Fruit fly (Drosophila melanogaster): ENCODE measurements around the gene CG7194.
A peak's percentile ranks its signal among the peaks of the same experiment; 100 is the strongest.

CG7194 gene

DNA sequence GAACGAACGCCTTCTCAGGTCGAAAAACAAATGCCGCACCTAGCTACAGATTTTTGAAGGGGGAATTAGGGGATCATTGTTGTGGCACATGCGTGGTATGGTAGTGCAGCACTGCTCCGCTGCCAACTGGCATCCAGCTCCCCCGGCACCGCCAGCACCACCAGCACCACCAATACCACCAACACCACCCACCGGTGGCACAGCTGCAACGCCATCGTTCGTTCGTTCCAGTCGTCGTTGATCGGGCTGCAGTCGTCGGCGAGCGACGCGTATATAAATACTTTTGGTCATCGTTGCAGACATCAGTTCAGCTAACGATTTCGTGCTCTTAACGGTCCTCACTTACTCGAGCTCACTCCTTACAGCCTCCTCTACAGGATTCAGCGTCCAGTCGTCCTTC, 21.7 kb upstream of the CG7194 start, which contains the start of gene CG34461:
TSS of gene CG34461 (plus strand) at position 301 of the 400 bp plus-strand sequence.
- TF ChIP-seq HLH54F (GFP tag; optimal IDR thresholded peaks at IDR 0.05) (no peak), Antp (GFP tag; optimal IDR thresholded peaks at IDR 0.05) (no peak), Hmx (GFP tag; optimal IDR thresholded peaks at IDR 0.05) (no peak), CG17359 (tag; optimal IDR thresholded peaks at IDR 0.05) (no peak), mam (GFP tag; optimal IDR thresholded peaks at IDR 0.05) (no peak), CG30403 (GFP tag; optimal IDR thresholded peaks at IDR 0.05) (no peak), gem (tag; optimal IDR thresholded peaks at IDR 0.05) (no peak)

DNA sequence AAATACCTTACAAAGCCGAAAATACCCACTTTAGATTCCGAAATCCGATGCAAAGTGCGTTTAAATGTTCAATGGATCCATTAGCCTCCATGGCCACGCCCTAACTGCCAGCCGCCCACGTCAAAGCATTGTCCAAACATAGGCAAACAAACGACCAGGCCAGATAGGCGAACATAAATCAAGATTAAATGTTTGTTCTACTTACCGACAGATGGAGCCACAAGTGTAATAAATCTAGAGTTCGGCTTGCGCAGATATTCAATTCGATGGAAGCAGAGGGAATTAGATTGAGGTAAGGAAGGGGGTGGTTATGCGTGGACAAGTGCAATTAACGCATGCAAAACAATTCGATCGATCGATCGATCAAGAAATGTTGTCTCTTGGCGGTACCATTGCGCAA, 20.0 kb upstream of the CG7194 start:
- TF ChIP-seq ind (GFP tag; optimal IDR thresholded peaks at IDR 0.05) (no peak), NfI (GFP tag; optimal IDR thresholded peaks at IDR 0.05) (no peak), CG10147 (GFP tag; optimal IDR thresholded peaks at IDR 0.05) (no peak), CG14965 (GFP tag; optimal IDR thresholded peaks at IDR 0.05; ENCODE audit: borderline replicate concordance) (peak; percentile 90), scrt (GFP tag; optimal IDR thresholded peaks at IDR 0.05) (no peak), Poxn (GFP tag; IDR thresholded peaks at IDR 0.05) (no peak), CG13287 (GFP tag; IDR thresholded peaks at IDR 0.05; ENCODE audit: partially characterized antibody) (no peak), CG18476 (GFP tag; optimal IDR thresholded peaks at IDR 0.05) (no peak), gro (GFP tag; optimal IDR thresholded peaks at IDR 0.05) (no peak), CTCF (GFP tag; optimal IDR thresholded peaks at IDR 0.05) (peak; percentile 84), ham (GFP tag; IDR thresholded peaks at IDR 0.05) (no peak), bcd (GFP tag; optimal IDR thresholded peaks at IDR 0.05) (no peak), sens (GFP tag) (peak; percentile 38), ab (GFP tag; optimal IDR thresholded peaks at IDR 0.05) (no peak)

DNA sequence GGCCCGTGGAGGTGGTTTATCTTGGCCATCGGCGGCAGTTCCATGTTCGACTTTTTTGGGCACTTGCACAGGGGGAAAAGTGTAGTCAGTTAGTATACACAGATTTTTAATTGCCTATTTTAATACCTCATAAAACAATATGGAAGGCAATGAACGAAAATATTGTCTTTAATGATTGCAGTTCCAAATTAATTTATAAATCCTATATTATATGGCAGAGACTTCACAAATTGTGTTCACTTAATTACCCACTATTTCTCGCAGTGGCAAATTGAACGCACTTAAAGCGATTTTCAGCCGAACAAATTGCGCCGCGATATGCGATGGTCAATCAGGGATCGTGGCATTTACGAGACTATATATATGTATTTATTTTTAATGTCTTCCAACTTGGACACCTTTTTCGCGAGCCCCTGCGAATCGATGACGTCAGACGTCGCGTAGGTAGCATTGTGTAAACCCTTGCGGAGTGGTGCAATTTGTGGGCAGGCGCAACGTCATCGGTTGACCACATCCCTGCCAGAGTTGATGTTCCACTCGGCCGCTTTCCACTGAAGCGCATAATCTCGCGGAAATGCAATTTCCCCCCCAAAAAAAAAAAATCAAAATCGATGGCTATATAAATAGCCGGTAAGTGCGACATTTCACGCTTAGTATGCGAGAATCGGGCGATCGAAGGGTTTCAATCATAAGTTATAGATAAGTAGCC, 16.4 kb upstream of the CG7194 start, which contains the start of gene CG13670:
TSS of gene CG13670 (plus strand) at position 659 of the 709 bp plus-strand sequence.
- TF ChIP-seq CG4707 (GFP tag; optimal IDR thresholded peaks at IDR 0.05) (no peak), Kr (GFP tag; optimal IDR thresholded peaks at IDR 0.05) (no peak), CG6689 (GFP tag; IDR thresholded peaks at IDR 0.05) (0 out of 2 replicates have a peak, but pooled peaks have one; percentile 9), Drgx (GFP tag; IDR thresholded peaks at IDR 0.05) (peak; percentile 62), Ada2b (GFP tag; IDR thresholded peaks at IDR 0.05) (0 out of 2 replicates have a peak, but pooled peaks have one; percentile 22), sens (GFP tag) (peak; percentile 1), gcm (GFP tag; optimal IDR thresholded peaks at IDR 0.05) (no peak), CG1602 (GFP tag; optimal IDR thresholded peaks at IDR 0.05) (no peak), pnt (GFP tag; optimal IDR thresholded peaks at IDR 0.05) (no peak), dmrt99B (tag; optimal IDR thresholded peaks at IDR 0.05) (peak; percentile 2), Hr51 (GFP tag; optimal IDR thresholded peaks at IDR 0.05) (peak in 1 of 2 experiments; percentile 1)

dm6 chr3L:8318916-8319506, 15.2 kb upstream of the CG7194 start, which contains the start of gene CG43059:
Gene CG43059 (minus strand): TSS chr3L:8318966.
- TF ChIP-seq Awh (GFP tag; IDR thresholded peaks at IDR 0.05) (0 out of 2 replicates have a peak, but pooled peaks have one; percentile 29), Max (GFP tag; optimal IDR thresholded peaks at IDR 0.05) (no peak), ham (GFP tag; IDR thresholded peaks at IDR 0.05) (no peak), C15 (GFP tag; IDR thresholded peaks at IDR 0.05) (peak; percentile 22; the same call in 1 of the 3 replicates), tna (GFP tag; IDR thresholded peaks at IDR 0.05; ENCODE audit: partially characterized antibody) (no peak), row (GFP tag; IDR thresholded peaks at IDR 0.05) (0 out of 3 replicates have a peak, but pooled peaks have one; percentile 9), Ada2b (GFP tag; IDR thresholded peaks at IDR 0.05) (0 out of 2 replicates have a peak, but pooled peaks have one; percentile 25), CG2202 (tag; optimal IDR thresholded peaks at IDR 0.05) (no peak), en (GFP tag; optimal IDR thresholded peaks at IDR 0.05) (no peak), wor (GFP tag; IDR thresholded peaks at IDR 0.05) (no peak), Dip2 (GFP tag; IDR thresholded peaks at IDR 0.05) (no peak), inv (GFP tag; IDR thresholded peaks at IDR 0.05; ENCODE audit: partially characterized antibody) (no peak), zen (tag; optimal IDR thresholded peaks at IDR 0.05) (no peak), Vsx1 (GFP tag; optimal IDR thresholded peaks at IDR 0.05) (no peak), CG17186 (GFP tag; optimal IDR thresholded peaks at IDR 0.05) (no peak), Oli (tag; optimal IDR thresholded peaks at IDR 0.05) (no peak), CG7556 (GFP tag; optimal IDR thresholded peaks at IDR 0.05) (no peak)

Data from whole organism, embryonic.